Fruit fly (Drosophila melanogaster) whole organism, embryonic: Measurements from ENCODE around the gene Trmt6.

Source experiments
- Adf1 ChIP-seq: fragments of 200-800 bp; sonication (Bioruptor generic); IDR thresholded peaks from 2 replicates; pipeline ENCODE4 v1.3.6; 2022; ENCODE audit warnings: missing biosample characterization, missing genetic modification characterization
- Awh ChIP-seq: fragments of 200-800 bp; sonication (Bioruptor generic); IDR thresholded peaks from 2 replicates; pipeline ENCODE4, ENCODE4 v1.3.6; 2022; ENCODE audit warnings: missing biosample characterization, missing genetic modification characterization
- Bgb ChIP-seq: fragments of 200-800 bp; sonication (Bioruptor generic); IDR thresholded peaks from 2 replicates; pipeline ENCODE4 v1.3.6; 2022; ENCODE audit warnings: missing biosample characterization, missing genetic modification characterization; ENCODE audit not compliant: partially characterized antibody
- CG11456 ChIP-seq: fragments of 200-800 bp; sonication (Bioruptor generic); IDR thresholded peaks from 3 replicates; pipeline ENCODE4 v1.3.6; 2022; ENCODE audit warnings: missing biosample characterization, missing genetic modification characterization
- CG13624 ChIP-seq: fragments of 200-800 bp; sonication (Bioruptor generic); optimal IDR thresholded peaks from 2 replicates; lab custom pipeline; 2016; ENCODE audit warnings: missing biosample characterization, missing genetic modification characterization
- CG14710 ChIP-seq: fragments of 200-800 bp; sonication (Bioruptor generic); optimal IDR thresholded peaks from 3 replicates; lab custom pipeline; 2019; ENCODE audit warnings: missing biosample characterization, mild to moderate bottlenecking, missing genetic modification characterization, moderate library complexity
- CG1832 ChIP-seq: fragments of 200-800 bp; sonication (Bioruptor generic); optimal IDR thresholded peaks from 2 replicates; lab custom pipeline; 2017; ENCODE audit warnings: missing biosample characterization, mild to moderate bottlenecking, missing genetic modification characterization, inconsistent platforms
- CG3407 ChIP-seq: fragments of 200-800 bp; sonication (Bioruptor generic); optimal IDR thresholded peaks from 2 replicates; lab custom pipeline; 2018; ENCODE audit warnings: missing biosample characterization, mild to moderate bottlenecking, missing genetic modification characterization
- CG4282 ChIP-seq: fragments of 200-800 bp; sonication (Bioruptor generic); optimal IDR thresholded peaks from 2 replicates; lab custom pipeline; 2016; ENCODE audit warnings: missing biosample characterization, missing genetic modification characterization
- CG4820 ChIP-seq: fragments of 200-800 bp; sonication (Bioruptor generic); optimal IDR thresholded peaks from 3 replicates; lab custom pipeline; 2016; ENCODE audit warnings: missing biosample characterization, missing genetic modification characterization
- CG8290 ChIP-seq, 3 experiments: fragments of 200-800 bp; sonication (Bioruptor generic); optimal IDR thresholded peaks; 2 replicates each; lab custom pipeline; 2016 to 2019; ENCODE audit warnings: missing biosample characterization in 3 of 3, missing genetic modification characterization in 3 of 3, mild to moderate bottlenecking in 2 of 3, moderate library complexity in 1 of 3
- CG8478 ChIP-seq: fragments of >200 bp; optimal IDR thresholded peaks from 2 replicates; lab custom pipeline; 2018
- CG9727 ChIP-seq: fragments of 200-800 bp; sonication (Bioruptor generic); optimal IDR thresholded peaks from 3 replicates; lab custom pipeline; 2017; ENCODE audit warnings: missing biosample characterization, mild to moderate bottlenecking, missing genetic modification characterization
- CG9876 ChIP-seq: fragments of 200-800 bp; sonication (Bioruptor generic); optimal IDR thresholded peaks from 2 replicates; lab custom pipeline; 2016; ENCODE audit warnings: missing biosample characterization, missing genetic modification characterization
- CrebB ChIP-seq: fragments of 200-800 bp; sonication (Bioruptor generic); optimal IDR thresholded peaks from 3 replicates; lab custom pipeline; 2018; ENCODE audit warnings: missing biosample characterization, mild to moderate bottlenecking, missing genetic modification characterization
- Deaf1 ChIP-seq: fragments of 200-800 bp; optimal IDR thresholded peaks from 3 replicates; lab custom pipeline; 2019; ENCODE audit warnings: missing biosample characterization, mild to moderate bottlenecking, missing genetic modification characterization, moderate library complexity
- Ets65A ChIP-seq: fragments of 200-800 bp; sonication (Bioruptor generic); peaks from one replicate; lab custom pipeline; 2016; ENCODE audit warnings: missing biosample characterization, missing genetic modification characterization
- Gug ChIP-seq: fragments of 200-800 bp; sonication (Bioruptor generic); IDR thresholded peaks from 4 replicates; pipeline ENCODE4 v1.3.6; 2022; ENCODE audit warnings: missing biosample characterization, missing genetic modification characterization
- Jarid2 ChIP-seq: fragments of 200-800 bp; sonication (Bioruptor generic); optimal IDR thresholded peaks from 3 replicates; lab custom pipeline; 2017; ENCODE audit warnings: mild to moderate bottlenecking, missing biosample characterization, missing genetic modification reagents, missing genetic modification characterization
- Nf-YA ChIP-seq: fragments of 200-800 bp; sonication (Bioruptor generic); IDR thresholded peaks from 2 replicates; pipeline ENCODE4 v1.3.6; 2022; ENCODE audit warnings: missing biosample characterization, missing genetic modification characterization
- Nf-YB ChIP-seq: fragments of 200-800 bp; sonication (Bioruptor generic); optimal IDR thresholded peaks from 3 replicates; lab custom pipeline; 2019; ENCODE audit warnings: missing biosample characterization, mild to moderate bottlenecking, missing genetic modification characterization, moderate library complexity
- Nf-YC ChIP-seq: fragments of 200-800 bp; optimal IDR thresholded peaks from 3 replicates; lab custom pipeline; 2019; ENCODE audit warnings: missing biosample characterization, mild to moderate bottlenecking, missing genetic modification characterization, moderate library complexity
- Sox100B ChIP-seq: fragments of 200-800 bp; sonication (Bioruptor generic); optimal IDR thresholded peaks from 3 replicates; lab custom pipeline; 2018; ENCODE audit warnings: missing biosample characterization, mild to moderate bottlenecking, missing genetic modification characterization
- Spps ChIP-seq: fragments of 200-800 bp; sonication (Bioruptor generic); optimal IDR thresholded peaks from 2 replicates; lab custom pipeline; 2018; ENCODE audit warnings: missing biosample characterization, mild to moderate bottlenecking, missing genetic modification characterization
- Taf1 ChIP-seq: fragments of 200-800 bp; sonication (Bioruptor generic); IDR thresholded peaks from 2 replicates; pipeline ENCODE4 v1.3.6; 2022; ENCODE audit warnings: missing biosample characterization, missing genetic modification characterization
- amos ChIP-seq: fragments of 200-800 bp; sonication (Bioruptor generic); IDR thresholded peaks from 2 replicates; pipeline ENCODE4 v1.3.6; 2022; ENCODE audit warnings: missing biosample characterization, missing genetic modification characterization; ENCODE audit not compliant: partially characterized antibody
- bbx ChIP-seq: fragments of 200-800 bp; sonication (Bioruptor generic); IDR thresholded peaks from 2 replicates; pipeline ENCODE4 v1.3.6; 2022; ENCODE audit warnings: missing biosample characterization, missing genetic modification characterization; ENCODE audit not compliant: partially characterized antibody
- br ChIP-seq: fragments of >200 bp; optimal IDR thresholded peaks from 2 replicates; lab custom pipeline; 2017
- crol ChIP-seq: fragments of 200-800 bp; sonication (Bioruptor generic); IDR thresholded peaks from 2 replicates; pipeline ENCODE4 v1.3.6; 2022; ENCODE audit warnings: missing biosample characterization, missing genetic modification characterization
- da ChIP-seq: fragments of 200-800 bp; sonication (Bioruptor generic); optimal IDR thresholded peaks from 2 replicates; lab custom pipeline; 2016; ENCODE audit warnings: missing biosample characterization, missing genetic modification characterization
- esg ChIP-seq: fragments of 200-800 bp; sonication (Bioruptor generic); conservative IDR thresholded peaks from 2 replicates; pipeline ENCODE4 v1.3.6; 2022; ENCODE audit warnings: missing biosample characterization, missing genetic modification characterization
- gfzf ChIP-seq: fragments of 200-800 bp; sonication (Bioruptor generic); optimal IDR thresholded peaks from 2 replicates; lab custom pipeline; 2016; ENCODE audit warnings: missing biosample characterization, mild to moderate bottlenecking, missing genetic modification characterization, moderate library complexity
- gsb-n ChIP-seq: fragments of 200-800 bp; sonication (Bioruptor generic); optimal IDR thresholded peaks from 3 replicates; lab custom pipeline; 2018; ENCODE audit warnings: missing biosample characterization, mild to moderate bottlenecking, missing genetic modification characterization
- lola ChIP-seq, 3 experiments: fragments of >200 bp in 2 of 3; fragments of 200-800 bp in 1 of 3; sonication (Bioruptor generic) in 1 of 3; optimal IDR thresholded peaks; 2 replicates each; lab custom pipeline; 2017 to 2019; ENCODE audit warnings: missing biosample characterization in 3 of 3, missing genetic modification characterization in 3 of 3, mild to moderate bottlenecking in 1 of 3, moderate library complexity in 1 of 3
- lov ChIP-seq, 2 experiments: fragments of 200-800 bp in 1 of 2; fragments of >200 bp in 1 of 2; sonication (Bioruptor generic) in 1 of 2; IDR thresholded peaks in 1 of 2; optimal IDR thresholded peaks in 1 of 2; 2 replicates in 1 of 2; 3 replicates in 1 of 2; pipeline versions ENCODE4 v1.3.6 to Lab custom; 2017 to 2022; ENCODE audit warnings: missing biosample characterization in 1 of 2, missing genetic modification characterization in 1 of 2
- mam ChIP-seq: fragments of 200-800 bp; sonication (Bioruptor generic); optimal IDR thresholded peaks from 3 replicates; lab custom pipeline; 2016; ENCODE audit warnings: missing biosample characterization, missing genetic modification characterization
- mirr ChIP-seq: fragments of 200-800 bp; sonication (Bioruptor generic); optimal IDR thresholded peaks from 3 replicates; lab custom pipeline; 2018; ENCODE audit warnings: missing biosample characterization, mild to moderate bottlenecking, missing genetic modification characterization
- nerfin-1 ChIP-seq: fragments of 200-800 bp; sonication (Bioruptor generic); optimal IDR thresholded peaks from 3 replicates; lab custom pipeline; 2019; ENCODE audit warnings: missing biosample characterization, mild to moderate bottlenecking, missing genetic modification characterization, moderate library complexity
- nerfin-2 ChIP-seq: fragments of 200-800 bp; sonication (Bioruptor generic); IDR thresholded peaks from 2 replicates; pipeline ENCODE4 v1.3.6; 2022; ENCODE audit warnings: missing biosample characterization, missing genetic modification characterization; ENCODE audit not compliant: partially characterized antibody
- odd ChIP-seq: fragments of 200-800 bp; sonication (Bioruptor generic); optimal IDR thresholded peaks from 2 replicates; lab custom pipeline; 2017; ENCODE audit warnings: missing biosample characterization, mild to moderate bottlenecking, missing genetic modification characterization
- sisA ChIP-seq: fragments of 200-800 bp; sonication (Bioruptor generic); IDR thresholded peaks from 2 replicates; pipeline ENCODE4 v1.3.6; 2022; ENCODE audit warnings: missing biosample characterization, missing genetic modification characterization
- toy ChIP-seq: fragments of 200-800 bp; sonication (Bioruptor generic); IDR thresholded peaks from 2 replicates; pipeline ENCODE4 v1.3.6; 2022; ENCODE audit warnings: missing biosample characterization, missing genetic modification characterization
- trem ChIP-seq: fragments of 200-800 bp; optimal IDR thresholded peaks from 3 replicates; lab custom pipeline; 2019; ENCODE audit warnings: missing biosample characterization, mild to moderate bottlenecking, missing genetic modification characterization, moderate library complexity
- trh ChIP-seq: fragments of 200-800 bp; sonication (Bioruptor generic); optimal IDR thresholded peaks from 2 replicates; lab custom pipeline; 2016; ENCODE audit warnings: missing biosample characterization, missing genetic modification characterization
- tup ChIP-seq: fragments of 200-800 bp; sonication (Bioruptor generic); optimal IDR thresholded peaks from 2 replicates; lab custom pipeline; 2016; ENCODE audit warnings: missing biosample characterization, mild to moderate bottlenecking, missing genetic modification characterization, moderate library complexity
- vfl ChIP-seq: fragments of 200-800 bp; sonication (Bioruptor generic); optimal IDR thresholded peaks from 2 replicates; lab custom pipeline; 2016; ENCODE audit warnings: missing biosample characterization, missing genetic modification characterization
- vnd ChIP-seq: fragments of 200-800 bp; sonication (Bioruptor generic); IDR thresholded peaks from 3 replicates; pipeline ENCODE4 v1.3.6; 2022; ENCODE audit warnings: missing biosample characterization, missing genetic modification characterization; ENCODE audit not compliant: partially characterized antibody
- z ChIP-seq: fragments of 200-800 bp; sonication (Bioruptor generic); IDR thresholded peaks from 3 replicates; pipeline ENCODE4 v1.3.6; 2022; ENCODE audit warnings: missing biosample characterization, missing genetic modification characterization

The Trmt6 gene

dm6 chr2L:6546883-6547471 is 15.1 kb downstream of the Trmt6 start, which contains the start of gene eya:
TSS of gene eya (minus strand) at chr2L:6546976.
- no peak for TF ChIP-seq vfl (GFP tag; lab: Kevin White, UChicago)
- no peak for TF ChIP-seq toy (GFP tag; lab: Robert Waterston, UW)
- TF ChIP-seq Deaf1 (tag; lab: Kevin White, UChicago), result peak; percentile 69
- no peak for TF ChIP-seq CG4820 (GFP tag; lab: Kevin White, UChicago)
- peak; percentile 68 for TF ChIP-seq Adf1 (GFP tag; lab: Robert Waterston, UW)
- TF ChIP-seq z, result peak; percentile 98
- TF ChIP-seq Jarid2, result peak; percentile 34
- TF ChIP-seq Nf-YB (GFP tag; lab: Kevin White, UChicago), result peak; percentile 98
- TF ChIP-seq CG9727 (GFP tag; lab: Kevin White, UChicago), result no peak
- peak; percentile 96 for TF ChIP-seq Nf-YC (tag; lab: Kevin White, UChicago)
- TF ChIP-seq trem (tag; lab: Kevin White, UChicago), result peak; percentile 96
- no peak for TF ChIP-seq trh
- peak; percentile 48 for TF ChIP-seq bbx (GFP tag; lab: Robert Waterston, UW)
- peak; percentile 12; the same call in 1 of the 2 replicates for TF ChIP-seq Bgb (GFP tag; lab: Robert Waterston, UW)
- TF ChIP-seq crol (GFP tag; lab: Robert Waterston, UW), result no peak
- TF ChIP-seq mirr (GFP tag; lab: Kevin White, UChicago), result no peak
- TF ChIP-seq CG11456 (GFP tag; lab: Robert Waterston, UW), result no peak
- no peak for TF ChIP-seq Taf1 (GFP tag; lab: Robert Waterston, UW)
- no peak for TF ChIP-seq sisA
- no peak for TF ChIP-seq mam (GFP tag; lab: Kevin White, UChicago)
- TF ChIP-seq da, result no peak
- no peak for TF ChIP-seq CG3407 (GFP tag; lab: Kevin White, UChicago)
- TF ChIP-seq odd (GFP tag; lab: Kevin White, UChicago), result no peak
- no peak for TF ChIP-seq CrebB (tag; lab: Kevin White, UChicago)
- no peak for TF ChIP-seq lov (optimal IDR thresholded peaks at IDR 0.05; lab: Kevin White, UChicago)
- no peak for TF ChIP-seq lov (GFP tag; IDR thresholded peaks at IDR 0.05; lab: Robert Waterston, UW)
- TF ChIP-seq amos (GFP tag; lab: Robert Waterston, UW), result peak; percentile 12; the same call in 1 of the 2 replicates
- no peak for TF ChIP-seq CG14710 (tag; lab: Kevin White, UChicago)
- no peak for TF ChIP-seq Gug
- peak; percentile 32 for TF ChIP-seq nerfin-1 (tag; lab: Kevin White, UChicago)
- 0 out of 2 replicates have a peak, but pooled peaks have one; percentile 44 for TF ChIP-seq Nf-YA (GFP tag; lab: Robert Waterston, UW)
- TF ChIP-seq CG8478, result no peak
- TF ChIP-seq tup, result no peak
- TF ChIP-seq CG9876 (GFP tag; lab: Kevin White, UChicago), result no peak
- TF ChIP-seq Sox100B, result no peak
- TF ChIP-seq CG4282 (GFP tag; lab: Kevin White, UChicago), result no peak
- TF ChIP-seq Spps (tag; lab: Kevin White, UChicago), result no peak
- TF ChIP-seq CG1832 (GFP tag; lab: Kevin White, UChicago), result peak; percentile 81

dm6 chr2L:6539623-6540381 is 22.3 kb downstream of the Trmt6 start:
- no peak for TF ChIP-seq Awh (GFP tag; lab: Robert Waterston, UW)
- TF ChIP-seq CG8290 (GFP tag; optimal IDR thresholded peaks at IDR 0.05; lab: Kevin White, UChicago), result peak; percentile 39
- TF ChIP-seq CG8290 (tag; optimal IDR thresholded peaks at IDR 0.05; lab: Kevin White, UChicago), result peak in 1 of 2 experiments; percentile 86
- TF ChIP-seq CG13624 (GFP tag; lab: Kevin White, UChicago), result no peak
- TF ChIP-seq gsb-n (tag; lab: Kevin White, UChicago), result peak; percentile 57
- peak; percentile 17; the same call in 1 of the 2 replicates for TF ChIP-seq esg (GFP tag; lab: Robert Waterston, UW)
- no peak for TF ChIP-seq gfzf (GFP tag; lab: Kevin White, UChicago)
- no peak for TF ChIP-seq Ets65A (GFP tag; lab: Kevin White, UChicago)
- 0 out of 2 replicates have a peak, but pooled peaks have one; percentile 42 for TF ChIP-seq nerfin-2
- TF ChIP-seq CG14710 (tag; lab: Kevin White, UChicago), result peak; percentile 2
- no peak for TF ChIP-seq br (lab: Kevin White, UChicago)
- TF ChIP-seq lola (GFP tag; optimal IDR thresholded peaks at IDR 0.05; lab: Kevin White, UChicago), result peak in 1 of 3 experiments; percentile 24
- TF ChIP-seq vnd (GFP tag; lab: Robert Waterston, UW), result peak; percentile 49; the same call in 1 of the 3 replicates
- TF ChIP-seq CG3407 (GFP tag; lab: Kevin White, UChicago), result peak; percentile 16
